Fruit fly (Drosophila melanogaster) whole organism, embryonic: ENCODE measurements around the gene Col4a1.

Experiments used
- B-H1 ChIP-seq: fragments of 200-800 bp; sonication (Bioruptor generic); IDR thresholded peaks from 3 replicates; pipeline ENCODE4 v1.3.6; 2022; ENCODE audit warnings: missing biosample characterization, missing genetic modification characterization
- CG1024 ChIP-seq: fragments of 200-800 bp; sonication (Bioruptor generic); IDR thresholded peaks from 2 replicates; pipeline ENCODE4 v1.3.6; 2022; ENCODE audit warnings: missing biosample characterization, missing genetic modification characterization
- CG11723 ChIP-seq: fragments of 200-800 bp; sonication (Bioruptor generic); optimal IDR thresholded peaks from 2 replicates; lab custom pipeline; 2017; ENCODE audit warnings: missing biosample characterization, mild to moderate bottlenecking, missing genetic modification characterization
- CG13775 ChIP-seq: fragments of 200-800 bp; sonication (Bioruptor generic); optimal IDR thresholded peaks from 3 replicates; lab custom pipeline; 2017; ENCODE audit warnings: missing biosample characterization, mild to moderate bottlenecking, missing genetic modification characterization
- CG14050 ChIP-seq: fragments of 200-800 bp; sonication (Bioruptor generic); IDR thresholded peaks from 3 replicates; pipeline ENCODE4 v1.3.6; 2022; ENCODE audit warnings: missing biosample characterization, missing genetic modification characterization
- CG14667 ChIP-seq: fragments of 200-800 bp; sonication (Bioruptor generic); IDR thresholded peaks from 2 replicates; pipeline ENCODE4 v1.3.6; 2022; ENCODE audit warnings: missing biosample characterization, missing genetic modification characterization
- CG14710 ChIP-seq: fragments of 200-800 bp; sonication (Bioruptor generic); optimal IDR thresholded peaks from 3 replicates; lab custom pipeline; 2019; ENCODE audit warnings: missing biosample characterization, mild to moderate bottlenecking, missing genetic modification characterization, moderate library complexity
- CG1647 ChIP-seq: fragments of 200-800 bp; sonication (Bioruptor generic); optimal IDR thresholded peaks from 3 replicates; lab custom pipeline; 2016; ENCODE audit warnings: missing biosample characterization, missing genetic modification characterization
- CG17361 ChIP-seq: fragments of 200-800 bp; sonication (Bioruptor generic); IDR thresholded peaks from 3 replicates; pipeline ENCODE4 v1.3.6; 2022; ENCODE audit warnings: missing biosample characterization, missing genetic modification characterization
- CG17802 ChIP-seq: fragments of 200-800 bp; sonication (Bioruptor generic); optimal IDR thresholded peaks from 2 replicates; lab custom pipeline; 2018; ENCODE audit warnings: missing biosample characterization, mild to moderate bottlenecking, missing genetic modification characterization, moderate library complexity
- CG3726 ChIP-seq: fragments of 200-800 bp; sonication (Bioruptor generic); IDR thresholded peaks from 3 replicates; pipeline ENCODE4, ENCODE4 v1.3.6; 2022; ENCODE audit warnings: missing biosample characterization, missing genetic modification characterization
- CG3838 ChIP-seq: fragments of 200-800 bp; sonication (Bioruptor generic); optimal IDR thresholded peaks from 3 replicates; lab custom pipeline; 2016; ENCODE audit warnings: missing biosample characterization, missing genetic modification characterization
- CG6791 ChIP-seq: fragments of 200-800 bp; sonication (Bioruptor generic); IDR thresholded peaks from 3 replicates; pipeline ENCODE4 v1.3.6; 2022; ENCODE audit warnings: missing biosample characterization, missing genetic modification characterization; ENCODE audit not compliant: partially characterized antibody
- CG7271 ChIP-seq: fragments of 200-800 bp; sonication (Bioruptor generic); optimal IDR thresholded peaks from 2 replicates; lab custom pipeline; 2018; ENCODE audit warnings: missing biosample characterization, mild to moderate bottlenecking, missing genetic modification characterization, moderate library complexity
- CG7839 ChIP-seq: fragments of 200-800 bp; sonication (Bioruptor generic); optimal IDR thresholded peaks from 3 replicates; lab custom pipeline; 2018; ENCODE audit warnings: missing biosample characterization, mild to moderate bottlenecking, missing genetic modification characterization, moderate library complexity
- CG7928 ChIP-seq: fragments of 200-800 bp; sonication (Bioruptor generic); optimal IDR thresholded peaks from 2 replicates; lab custom pipeline; 2017; ENCODE audit warnings: missing biosample characterization, mild to moderate bottlenecking, missing genetic modification characterization
- CG7963 ChIP-seq: fragments of 200-800 bp; sonication (Bioruptor generic); IDR thresholded peaks from 3 replicates; pipeline ENCODE4 v1.3.6; 2022; ENCODE audit warnings: missing biosample characterization, missing genetic modification characterization; ENCODE audit not compliant: partially characterized antibody
- CG8089 ChIP-seq: fragments of 200-800 bp; sonication (Bioruptor generic); optimal IDR thresholded peaks from 3 replicates; lab custom pipeline; 2016; ENCODE audit warnings: missing biosample characterization, missing genetic modification characterization
- CG8359 ChIP-seq: fragments of 200-800 bp; sonication (Bioruptor generic); optimal IDR thresholded peaks from 2 replicates; lab custom pipeline; 2017; ENCODE audit warnings: missing biosample characterization, mild to moderate bottlenecking, missing genetic modification characterization, borderline replicate concordance
- CG8388 ChIP-seq: fragments of 200-800 bp; sonication (Bioruptor generic); optimal IDR thresholded peaks from 2 replicates; lab custom pipeline; 2019; ENCODE audit warnings: missing biosample characterization, mild to moderate bottlenecking, missing genetic modification characterization, moderate library complexity
- CG8924 ChIP-seq: fragments of 200-800 bp; optimal IDR thresholded peaks from 3 replicates; lab custom pipeline; 2019; ENCODE audit warnings: missing biosample characterization, mild to moderate bottlenecking, missing genetic modification characterization, moderate library complexity
- CG9609 ChIP-seq: fragments of 200-800 bp; sonication (Bioruptor generic); optimal IDR thresholded peaks from 3 replicates; lab custom pipeline; 2016; ENCODE audit warnings: missing biosample characterization, missing genetic modification characterization
- CTCF ChIP-seq: fragments of 200-800 bp; sonication (Bioruptor generic); optimal IDR thresholded peaks from 2 replicates; lab custom pipeline; 2017; ENCODE audit warnings: missing biosample characterization, mild to moderate bottlenecking, missing genetic modification characterization, moderate library complexity
- CoRest ChIP-seq: fragments of 200-800 bp; sonication (Bioruptor generic); optimal IDR thresholded peaks from 3 replicates; lab custom pipeline; 2018; ENCODE audit warnings: missing biosample characterization, mild to moderate bottlenecking, missing genetic modification characterization, moderate library complexity
- Ets97D ChIP-seq: fragments of 200-800 bp; sonication (Bioruptor generic); optimal IDR thresholded peaks from 3 replicates; lab custom pipeline; 2016; ENCODE audit warnings: missing biosample characterization, missing genetic modification characterization
- HmgD ChIP-seq: fragments of 200-800 bp; sonication (Bioruptor generic); optimal IDR thresholded peaks from 3 replicates; lab custom pipeline; 2016; ENCODE audit warnings: missing biosample characterization, missing genetic modification characterization
- MBD-R2 ChIP-seq: fragments of 200-800 bp; sonication (Bioruptor generic); IDR thresholded peaks from 2 replicates; pipeline ENCODE4 v1.3.6; 2022; ENCODE audit warnings: missing biosample characterization, missing genetic modification characterization
- Myb ChIP-seq: fragments of 200-800 bp; sonication (Bioruptor generic); optimal IDR thresholded peaks from 2 replicates; lab custom pipeline; 2016; ENCODE audit warnings: missing biosample characterization, missing genetic modification characterization
- Pdp1 ChIP-seq, 2 experiments: fragments of 200-800 bp; sonication (Bioruptor generic); optimal IDR thresholded peaks; 3 replicates each; lab custom pipeline; 2016; ENCODE audit warnings: missing biosample characterization in 2 of 2, missing genetic modification characterization in 2 of 2, mild to moderate bottlenecking in 1 of 2, moderate library complexity in 1 of 2
- Poxn ChIP-seq: fragments of 200-800 bp; sonication (Bioruptor generic); IDR thresholded peaks from 2 replicates; pipeline ENCODE4 v1.3.6; 2022; ENCODE audit warnings: missing biosample characterization, missing genetic modification characterization
- Spps ChIP-seq: fragments of 200-800 bp; sonication (Bioruptor generic); optimal IDR thresholded peaks from 2 replicates; lab custom pipeline; 2018; ENCODE audit warnings: missing biosample characterization, mild to moderate bottlenecking, missing genetic modification characterization
- Sry-δ ChIP-seq: fragments of 200-800 bp; sonication (Bioruptor generic); optimal IDR thresholded peaks from 2 replicates; lab custom pipeline; 2016; ENCODE audit warnings: missing biosample characterization, missing genetic modification characterization
- abd-A ChIP-seq: fragments of 200-800 bp; sonication (Bioruptor generic); optimal IDR thresholded peaks from 3 replicates; lab custom pipeline; 2019; ENCODE audit warnings: missing biosample characterization, mild to moderate bottlenecking, missing genetic modification characterization, moderate library complexity
- bigmax ChIP-seq: fragments of 200-800 bp; sonication (Bioruptor generic); optimal IDR thresholded peaks from 2 replicates; lab custom pipeline; 2018; ENCODE audit warnings: missing biosample characterization, mild to moderate bottlenecking, missing genetic modification characterization
- br ChIP-seq: fragments of >200 bp; optimal IDR thresholded peaks from 2 replicates; lab custom pipeline; 2017
- chn ChIP-seq: fragments of 200-800 bp; sonication (Bioruptor generic); optimal IDR thresholded peaks from 2 replicates; lab custom pipeline; 2016; ENCODE audit warnings: missing biosample characterization, missing genetic modification characterization
- crc ChIP-seq: fragments of 200-800 bp; sonication (Bioruptor generic); optimal IDR thresholded peaks from 2 replicates; lab custom pipeline; 2016; ENCODE audit warnings: missing biosample characterization, missing genetic modification characterization
- dmrt99B ChIP-seq: fragments of 200-800 bp; sonication (Bioruptor generic); optimal IDR thresholded peaks from 2 replicates; lab custom pipeline; 2018; ENCODE audit warnings: missing biosample characterization, mild to moderate bottlenecking, missing genetic modification characterization, moderate library complexity
- gcm2 ChIP-seq: fragments of 200-800 bp; sonication (Bioruptor generic); optimal IDR thresholded peaks from 2 replicates; lab custom pipeline; 2016; ENCODE audit warnings: missing biosample characterization, missing genetic modification characterization
- gem ChIP-seq: fragments of 200-800 bp; sonication (Bioruptor generic); optimal IDR thresholded peaks from 2 replicates; lab custom pipeline; 2019; ENCODE audit warnings: missing biosample characterization, mild to moderate bottlenecking, missing genetic modification characterization, moderate library complexity
- gro ChIP-seq: fragments of 200-800 bp; sonication (Bioruptor generic); optimal IDR thresholded peaks from 2 replicates; lab custom pipeline; 2016; ENCODE audit warnings: missing biosample characterization, missing genetic modification characterization
- her ChIP-seq: fragments of 200-800 bp; sonication (Bioruptor generic); optimal IDR thresholded peaks from 2 replicates; lab custom pipeline; 2016; ENCODE audit warnings: missing biosample characterization, missing genetic modification characterization
- insv ChIP-seq, 2 experiments: fragments of 200-800 bp; sonication (Bioruptor generic); optimal IDR thresholded peaks; 3 replicates each; lab custom pipeline; 2016 to 2018; ENCODE audit warnings: missing biosample characterization in 2 of 2, missing genetic modification characterization in 2 of 2
- lbe ChIP-seq: fragments of 200-800 bp; sonication (Bioruptor generic); optimal IDR thresholded peaks from 2 replicates; lab custom pipeline; 2016; ENCODE audit warnings: missing biosample characterization, mild to moderate bottlenecking, missing genetic modification characterization
- nom ChIP-seq: fragments of 200-800 bp; sonication (Bioruptor generic); optimal IDR thresholded peaks from 2 replicates; lab custom pipeline; 2017; ENCODE audit warnings: missing biosample characterization, missing genetic modification characterization, mild to moderate bottlenecking, moderate library complexity, missing genetic modification reagents
- org-1 ChIP-seq: fragments of 200-800 bp; sonication (Bioruptor generic); optimal IDR thresholded peaks from 2 replicates; lab custom pipeline; 2017; ENCODE audit warnings: missing biosample characterization, missing genetic modification characterization
- p53 ChIP-seq: fragments of 200-800 bp; sonication (Bioruptor generic); optimal IDR thresholded peaks from 2 replicates; lab custom pipeline; 2016; ENCODE audit warnings: missing biosample characterization, missing genetic modification characterization
- sima ChIP-seq: fragments of 200-800 bp; sonication (Bioruptor generic); optimal IDR thresholded peaks from 2 replicates; lab custom pipeline; 2016; ENCODE audit warnings: missing biosample characterization, missing genetic modification characterization
- stc ChIP-seq: fragments of 200-800 bp; sonication (Bioruptor generic); IDR thresholded peaks from 2 replicates; pipeline ENCODE4 v1.3.6; 2022; ENCODE audit warnings: missing biosample characterization, missing genetic modification characterization
- tio ChIP-seq: fragments of 200-800 bp; sonication (Bioruptor generic); optimal IDR thresholded peaks from 2 replicates; lab custom pipeline; 2017; ENCODE audit warnings: missing biosample characterization, missing genetic modification characterization, inconsistent platforms
- ttk ChIP-seq: fragments of 200-800 bp; sonication (Bioruptor generic); IDR thresholded peaks from 2 replicates; pipeline ENCODE4 v2.1.2; 2022; ENCODE audit warnings: missing biosample characterization, missing genetic modification characterization

Col4a1 gene

dm6 chr2L:5009306-5010030 is 19.9 kb upstream of the Col4a1 start, which contains the start of gene Rtnl1 (continued):
- TF ChIP-seq CG1024 (GFP tag; lab: Robert Waterston, UW) (no peak), insv (GFP tag; optimal IDR thresholded peaks at IDR 0.05; lab: Kevin White, UChicago) (peak; percentile 87 to 98), dmrt99B (tag; lab: Kevin White, UChicago) (no peak), CG3838 (GFP tag; lab: Kevin White, UChicago) (no peak), her (GFP tag; lab: Kevin White, UChicago) (peak; percentile 32), CG8388 (GFP tag; lab: Kevin White, UChicago) (no peak), CTCF (GFP tag; lab: Kevin White, UChicago) (peak; percentile 78), CG17802 (tag; lab: Kevin White, UChicago) (no peak), org-1 (GFP tag; lab: Kevin White, UChicago) (no peak), CG7963 (GFP tag; lab: Robert Waterston, UW) (peak; percentile 88; the same call in 2 of the 3 replicates), CG6791 (GFP tag; lab: Robert Waterston, UW) (peak; percentile 93), CG13775 (GFP tag; lab: Kevin White, UChicago) (no peak), gcm2 (GFP tag; lab: Kevin White, UChicago) (peak; percentile 37), CG8924 (tag; lab: Kevin White, UChicago) (peak; percentile 20), CG8089 (no peak), ttk (GFP tag; lab: Robert Waterston, UW) (no peak), CG7839 (tag; lab: Kevin White, UChicago) (no peak), gro (GFP tag; lab: Kevin White, UChicago) (peak; percentile 84), CG9609 (GFP tag; lab: Kevin White, UChicago) (peak; percentile 40), lbe (GFP tag; lab: Kevin White, UChicago) (no peak), nom (GFP tag; lab: Kevin White, UChicago) (peak; percentile 30), MBD-R2 (GFP tag; lab: Robert Waterston, UW) (peak; percentile 80), bigmax (no peak), CG17361 (peak; percentile 50; the same call in 1 of the 3 replicates), Poxn (no peak), B-H1 (GFP tag; lab: Robert Waterston, UW) (no peak), sima (GFP tag; lab: Kevin White, UChicago) (no peak), tio (GFP tag; lab: Kevin White, UChicago) (no peak), CG3726 (GFP tag; lab: Robert Waterston, UW) (no peak), CG14667 (GFP tag; lab: Robert Waterston, UW) (no peak), CG8359 (GFP tag; lab: Kevin White, UChicago) (no peak), CG1647 (peak; percentile 43), gem (peak; percentile 2), Spps (tag; lab: Kevin White, UChicago) (no peak), CG7928 (peak; percentile 49), p53 (GFP tag; lab: Kevin White, UChicago) (peak; percentile 71), CG7271 (no peak), CG14050 (GFP tag; lab: Robert Waterston, UW) (no peak), CG11723 (GFP tag; lab: Kevin White, UChicago) (no peak), stc (GFP tag; lab: Robert Waterston, UW) (no peak), Myb (peak; percentile 87), Ets97D (GFP tag; lab: Kevin White, UChicago) (peak; percentile 86), br (no peak), Pdp1 (GFP tag; optimal IDR thresholded peaks at IDR 0.05; lab: Kevin White, UChicago) (peak in 1 of 2 experiments; percentile 62), abd-A (tag; lab: Kevin White, UChicago) (no peak), crc (GFP tag; lab: Kevin White, UChicago) (no peak), CoRest (tag; lab: Kevin White, UChicago) (peak; percentile 48), HmgD (GFP tag; lab: Kevin White, UChicago) (peak; percentile 88), Sry-δ (peak; percentile 100), chn (no peak), CG14710 (peak; percentile 68)
